Worm (Caenorhabditis elegans) whole organism, L1 larva: ENCODE data around the gene T08B1.1.

Experiments
- C16A3.4 ChIP-seq: fragments of 150-350 bp; optimal IDR thresholded peaks from 2 replicates; lab custom pipeline; 2014; ENCODE audit warnings: missing biosample characterization, missing genetic modification characterization
- F16B12.6 ChIP-seq: fragments of 150-350 bp; optimal IDR thresholded peaks from 2 replicates; lab custom pipeline; 2014; ENCODE audit warnings: missing biosample characterization, missing genetic modification characterization
- Y116A8C.19 ChIP-seq: sonication (generic microtip); optimal IDR thresholded peaks from 2 replicates; lab custom pipeline; 2016; ENCODE audit warnings: missing compliant biosample characterization, missing genetic modification characterization, borderline replicate concordance
- alr-1 ChIP-seq: fragments of 200-800 bp; sonication (Bioruptor generic); optimal IDR thresholded peaks from 2 replicates; lab custom pipeline; 2018; ENCODE audit warnings: borderline replicate concordance, mild to moderate bottlenecking, missing genetic modification characterization, missing compliant biosample characterization
- blmp-1 ChIP-seq: fragments of 150-350 bp; optimal IDR thresholded peaks from 2 replicates; lab custom pipeline; 2014; ENCODE audit warnings: missing biosample characterization, missing genetic modification characterization
- ceh-82 ChIP-seq, 3 experiments: fragments of 150-350 bp in 1 of 3; sonication (generic microtip) in 2 of 3; optimal IDR thresholded peaks; 2 replicates each; lab custom pipeline; 2014 to 2017; ENCODE audit warnings: missing biosample characterization in 3 of 3, missing genetic modification characterization in 3 of 3
- ces-1 ChIP-seq: fragments of 150-350 bp; optimal IDR thresholded peaks from 2 replicates; lab custom pipeline; 2014; ENCODE audit warnings: missing biosample characterization, missing genetic modification reagents, missing genetic modification characterization
- dsc-1 ChIP-seq: sonication (generic microtip); optimal IDR thresholded peaks from 2 replicates; lab custom pipeline; 2016; ENCODE audit warnings: mild to moderate bottlenecking, missing genetic modification characterization, missing compliant biosample characterization
- efl-1 ChIP-seq, 4 experiments: fragments of 150-350 bp; optimal IDR thresholded peaks in 3 of 4; peaks in 1 of 4; 1 replicate in 1 of 4; 2 replicates in 3 of 4; lab custom pipeline; 2014; ENCODE audit warnings: missing biosample characterization in 2 of 4, missing genetic modification characterization in 2 of 4, missing genetic modification reagents in 2 of 4
- efl-3 ChIP-seq: fragments of 200-800 bp; sonication (Bioruptor generic); optimal IDR thresholded peaks from 2 replicates; lab custom pipeline; 2018; ENCODE audit warnings: mild to moderate bottlenecking, missing genetic modification characterization, missing compliant biosample characterization
- egl-13 ChIP-seq: sonication (generic microtip); optimal IDR thresholded peaks from 2 replicates; lab custom pipeline; 2016; ENCODE audit warnings: missing genotype, missing genetic modification reagents, missing genetic modification characterization, missing compliant biosample characterization
- elt-2 ChIP-seq: sonication (generic microtip); optimal IDR thresholded peaks from 2 replicates; lab custom pipeline; 2016; ENCODE audit warnings: missing genetic modification characterization, mild to moderate bottlenecking, inconsistent platforms, missing compliant biosample characterization, missing genetic modification reagents
- elt-3 ChIP-seq, 6 experiments: fragments of 150-350 bp in 1 of 6; sonication (generic microtip); optimal IDR thresholded peaks; 2 replicates each; lab custom pipeline; 2017 to 2018; ENCODE audit warnings: missing biosample characterization in 6 of 6, missing genetic modification characterization in 6 of 6, inconsistent platforms in 1 of 6
- ets-5 ChIP-seq: fragments of 200-800 bp; sonication (Bioruptor generic); IDR thresholded peaks from 2 replicates; pipeline ENCODE4 v1.3.6; 2022; ENCODE audit warnings: missing genetic modification characterization, missing compliant biosample characterization
- fkh-10 ChIP-seq: sonication (generic microtip); optimal IDR thresholded peaks from 2 replicates; lab custom pipeline; 2017; ENCODE audit warnings: missing biosample characterization, missing genetic modification reagents, missing genetic modification characterization
- fkh-4 ChIP-seq: sonication (generic microtip); optimal IDR thresholded peaks from 2 replicates; lab custom pipeline; 2016; ENCODE audit warnings: missing compliant biosample characterization, missing genetic modification characterization, borderline replicate concordance
- fos-1 ChIP-seq: fragments of 150-350 bp; optimal IDR thresholded peaks from 2 replicates; lab custom pipeline; 2014; ENCODE audit warnings: missing biosample characterization, missing genetic modification characterization
- grh-1 ChIP-seq: fragments of 200-800 bp; sonication (Bioruptor generic); IDR thresholded peaks from 2 replicates; pipeline ENCODE4 v1.3.6; 2022; ENCODE audit warnings: missing genetic modification reagents, missing genetic modification characterization, missing compliant biosample characterization
- hlh-4 ChIP-seq: sonication (generic microtip); optimal IDR thresholded peaks from 2 replicates; lab custom pipeline; 2016; ENCODE audit warnings: mild to moderate bottlenecking, missing genetic modification characterization, missing compliant biosample characterization
- irx-1 ChIP-seq: sonication (generic microtip); optimal IDR thresholded peaks from 2 replicates; lab custom pipeline; 2016; ENCODE audit warnings: missing genetic modification characterization, missing compliant biosample characterization
- isw-1 ChIP-seq: fragments of 200-800 bp; sonication (Bioruptor generic); IDR thresholded peaks from 2 replicates; pipeline ENCODE4 v1.3.6; 2022; ENCODE audit warnings: missing genetic modification characterization, missing compliant biosample characterization
- lin-13 ChIP-seq: fragments of 150-350 bp; optimal IDR thresholded peaks from 2 replicates; lab custom pipeline; 2014; ENCODE audit warnings: missing biosample characterization, missing genetic modification reagents, missing genetic modification characterization
- lsy-2 ChIP-seq, 2 experiments: fragments of 150-350 bp; optimal IDR thresholded peaks; 2 replicates each; lab custom pipeline; 2014; ENCODE audit warnings: missing biosample characterization in 2 of 2, missing genetic modification characterization in 2 of 2
- mab-9 ChIP-seq: fragments of 200-800 bp; sonication (Bioruptor generic); IDR thresholded peaks from 2 replicates; pipeline ENCODE4 v1.3.6; 2022; ENCODE audit warnings: missing genetic modification reagents, missing genetic modification characterization, missing compliant biosample characterization
- mdl-1 ChIP-seq, 2 experiments: fragments of 150-350 bp; optimal IDR thresholded peaks; 2 replicates each; lab custom pipeline; 2014 to 2017; ENCODE audit warnings: missing biosample characterization in 2 of 2, missing genetic modification characterization in 2 of 2, inconsistent platforms in 1 of 2
- mep-1 ChIP-seq: fragments of 150-350 bp; optimal IDR thresholded peaks from 2 replicates; lab custom pipeline; 2014; ENCODE audit warnings: missing biosample characterization, missing genetic modification characterization
- nhr-11 ChIP-seq: fragments of 150-350 bp; optimal IDR thresholded peaks from 2 replicates; lab custom pipeline; 2014; ENCODE audit warnings: missing biosample characterization, missing genetic modification characterization
- nhr-20 ChIP-seq: sonication (generic microtip); optimal IDR thresholded peaks from 2 replicates; lab custom pipeline; 2016; ENCODE audit warnings: mild to moderate bottlenecking, missing genetic modification characterization, missing compliant biosample characterization
- nhr-237 ChIP-seq: fragments of 150-350 bp; optimal IDR thresholded peaks from 2 replicates; lab custom pipeline; 2014; ENCODE audit warnings: missing biosample characterization, missing genetic modification characterization
- nhr-28 ChIP-seq: fragments of 150-350 bp; optimal IDR thresholded peaks from 2 replicates; lab custom pipeline; 2014; ENCODE audit warnings: missing biosample characterization, missing genetic modification characterization
- nhr-71 ChIP-seq: sonication (generic microtip); optimal IDR thresholded peaks from 2 replicates; lab custom pipeline; 2016; ENCODE audit warnings: mild to moderate bottlenecking, missing genetic modification characterization, moderate library complexity, missing compliant biosample characterization
- nhr-85 ChIP-seq: sonication (generic microtip); peaks from one replicate; lab custom pipeline; 2016; ENCODE audit warnings: missing genetic modification characterization, inconsistent platforms, missing compliant biosample characterization
- nhr-90 ChIP-seq: sonication (generic microtip); optimal IDR thresholded peaks from 2 replicates; lab custom pipeline; 2016; ENCODE audit warnings: mild to moderate bottlenecking, missing genetic modification characterization, missing compliant biosample characterization; ENCODE audit not compliant: poor library complexity
- pax-3 ChIP-seq: fragments of 200-800 bp; sonication (Bioruptor generic); optimal IDR thresholded peaks from 2 replicates; lab custom pipeline; 2018; ENCODE audit warnings: mild to moderate bottlenecking, missing genetic modification characterization, moderate library complexity, missing compliant biosample characterization
- rnt-1 ChIP-seq: sonication (generic microtip); optimal IDR thresholded peaks from 2 replicates; lab custom pipeline; 2016; ENCODE audit warnings: mild to moderate bottlenecking, missing genetic modification characterization, moderate library complexity, missing compliant biosample characterization
- sox-4 ChIP-seq: sonication (generic microtip); optimal IDR thresholded peaks from 2 replicates; lab custom pipeline; 2016; ENCODE audit warnings: missing genetic modification characterization, missing compliant biosample characterization
- tlp-1 ChIP-seq: fragments of 150-350 bp; optimal IDR thresholded peaks from 2 replicates; lab custom pipeline; 2014; ENCODE audit warnings: missing biosample characterization, missing genetic modification characterization
- unc-130 ChIP-seq: fragments of 150-350 bp; optimal IDR thresholded peaks from 2 replicates; lab custom pipeline; 2017; ENCODE audit warnings: missing biosample characterization, missing genetic modification characterization, inconsistent platforms
- unc-30 ChIP-seq: sonication (generic microtip); optimal IDR thresholded peaks from 2 replicates; lab custom pipeline; 2017; ENCODE audit warnings: missing biosample characterization, missing genetic modification characterization
- vab-15 ChIP-seq: sonication (generic microtip); optimal IDR thresholded peaks from 2 replicates; lab custom pipeline; 2017; ENCODE audit warnings: missing genotype, mild to moderate bottlenecking, missing genetic modification characterization, missing compliant biosample characterization
- xbp-1 ChIP-seq: sonication (generic microtip); optimal IDR thresholded peaks from 2 replicates; lab custom pipeline; 2016; ENCODE audit warnings: missing genetic modification characterization, missing compliant biosample characterization
- zip-4 ChIP-seq: fragments of 200-800 bp; sonication (Bioruptor generic); optimal IDR thresholded peaks from 2 replicates; lab custom pipeline; 2018; ENCODE audit warnings: mild to moderate bottlenecking, missing genetic modification characterization, moderate library complexity, missing compliant biosample characterization
- ztf-11 ChIP-seq, 2 experiments: sonication (generic microtip); optimal IDR thresholded peaks; 2 replicates each; lab custom pipeline; 2016 to 2017; ENCODE audit warnings: missing genetic modification characterization in 2 of 2, missing biosample characterization in 1 of 2, missing compliant biosample characterization in 1 of 2
- ztf-4 ChIP-seq: fragments of 150-350 bp; optimal IDR thresholded peaks from 2 replicates; lab custom pipeline; 2014; ENCODE audit warnings: missing biosample characterization, missing genetic modification characterization

Gene T08B1.1

ce11 chrV:1991381-1991780, 4.5 kb upstream of the T08B1.1 start:
- TF ChIP-seq isw-1 (GFP tag; lab: Robert Waterston, UW) (no peak), efl-1 (optimal IDR thresholded peaks at IDR 0.05; lab: Kevin White, UChicago) (no peak), efl-1 (GFP tag; optimal IDR thresholded peaks at IDR 0.05 in 1 of 2; lab: Kevin White, UChicago) (peak in 1 of 2 experiments; percentile 64)

- no peak for TF ChIP-seq pax-3
- TF ChIP-seq efl-3 (GFP tag; lab: Kevin White, UChicago) = no peak
- no peak for TF ChIP-seq unc-30
- peak; percentile 31 for TF ChIP-seq elt-2 (tag; lab: Kevin White, UChicago)
- TF ChIP-seq fos-1 = no peak
- TF ChIP-seq ces-1 (GFP tag; lab: Kevin White, UChicago) = no peak
- no peak for TF ChIP-seq hlh-4 (tag; lab: Kevin White, UChicago)
- TF ChIP-seq ceh-82 (tag; optimal IDR thresholded peaks at IDR 0.05; lab: Kevin White, UChicago) = no peak
Measured at ce11 chrV:1989220-1989619, 2.4 kb upstream of the T08B1.1 start.

- TF ChIP-seq unc-130 (tag; lab: Kevin White, UChicago) = no peak
- no peak for TF ChIP-seq mep-1 (tag; lab: Kevin White, UChicago)
- TF ChIP-seq tlp-1 (tag; lab: Kevin White, UChicago) = no peak
- no peak for TF ChIP-seq elt-3 (tag; optimal IDR thresholded peaks at IDR 0.05; lab: Kevin White, UChicago)
- no peak for TF ChIP-seq mdl-1 (tag; optimal IDR thresholded peaks at IDR 0.05; lab: Kevin White, UChicago)
- TF ChIP-seq ets-5 = no peak
- TF ChIP-seq ceh-82 (tag; optimal IDR thresholded peaks at IDR 0.05; lab: Kevin White, UChicago) = no peak
- no peak for TF ChIP-seq fos-1
Measured at ce11 chrV:1978968-1979367, 7.9 kb downstream of the T08B1.1 start, which contains the start of gene T08B1.4. TSS of gene T08B1.4 (plus strand) at chrV:1979268.

- TF ChIP-seq mep-1 (tag; lab: Kevin White, UChicago) (no peak), Y116A8C.19 (no peak), irx-1 (tag; lab: Kevin White, UChicago) (no peak), ets-5 (no peak), dsc-1 (tag; lab: Kevin White, UChicago) (no peak), egl-13 (tag; lab: Kevin White, UChicago) (no peak), blmp-1 (no peak), nhr-28 (tag; lab: Kevin White, UChicago) (no peak), nhr-71 (tag; lab: Kevin White, UChicago) (no peak), nhr-11 (tag; lab: Kevin White, UChicago) (no peak), nhr-237 (tag; lab: Kevin White, UChicago) (no peak), efl-3 (GFP tag; lab: Kevin White, UChicago) (no peak)
Measured at ce11 chrV:1975049-1975448, 11.8 kb downstream of the T08B1.1 start, which contains the start of gene fbxa-201. TSS of gene fbxa-201 (plus strand) at chrV:1975349.

- TF ChIP-seq alr-1 (tag; lab: Kevin White, UChicago) (no peak), nhr-90 (tag; lab: Kevin White, UChicago) (no peak), sox-4 (tag; lab: Kevin White, UChicago) (no peak), nhr-85 (no peak), nhr-20 (no peak), unc-130 (tag; lab: Kevin White, UChicago) (no peak), ztf-4 (tag; lab: Kevin White, UChicago) (no peak), rnt-1 (no peak)
- TF ChIP-seq, all 84 proteins: peak for 0
Measured at ce11 chrV:1969690-1970089, 17.2 kb downstream of the T08B1.1 start.

ce11 chrV:1969228-1969627, 17.6 kb downstream of the T08B1.1 start, which contains the start of gene acs-3:
TSS of gene acs-3 (plus strand) at chrV:1969528.
- TF ChIP-seq irx-1 (tag; lab: Kevin White, UChicago) = no peak
- no peak for TF ChIP-seq mab-9 (GFP tag; lab: Robert Waterston, UW)
- TF ChIP-seq ztf-11 (tag; optimal IDR thresholded peaks at IDR 0.05; lab: Kevin White, UChicago) = no peak
- TF ChIP-seq efl-1 (optimal IDR thresholded peaks at IDR 0.05; lab: Kevin White, UChicago) = no peak
- TF ChIP-seq efl-1 (GFP tag; optimal IDR thresholded peaks at IDR 0.05 in 1 of 2; lab: Kevin White, UChicago) = no peak
- TF ChIP-seq fkh-4 = no peak
- TF ChIP-seq F16B12.6 (tag; lab: Kevin White, UChicago) = no peak
- no peak for TF ChIP-seq xbp-1 (tag; lab: Kevin White, UChicago)
- no peak for TF ChIP-seq zip-4
- TF ChIP-seq lsy-2 (tag; optimal IDR thresholded peaks at IDR 0.05; lab: Kevin White, UChicago) = no peak
- no peak for TF ChIP-seq C16A3.4 (tag; lab: Kevin White, UChicago)
- TF ChIP-seq lin-13 (GFP tag; lab: Kevin White, UChicago) = no peak
- no peak for TF ChIP-seq fkh-10 (GFP tag; lab: Kevin White, UChicago)
- TF ChIP-seq vab-15 (tag; lab: Kevin White, UChicago) = no peak
- no peak for TF ChIP-seq grh-1
